Worm (Caenorhabditis elegans) whole organism, mixed stage, embryonic: ENCODE measurements around the gene kvs-4.
"Not testable (repeated sequence)": the region's sequence is repeated elsewhere in the genome, so short reads cannot be mapped to it uniquely, and the experiment has no call there.

ENCODE experiments used
- M03D4.4 ChIP-seq: sonication (generic microtip); optimal IDR thresholded peaks from 2 replicates; lab custom pipeline; 2017; ENCODE audit warnings: mild to moderate bottlenecking, missing genetic modification characterization, missing compliant biosample characterization
- bed-3 ChIP-seq: fragments of 200-800 bp; sonication (Bioruptor generic); optimal IDR thresholded peaks from 3 replicates; lab custom pipeline; 2018; ENCODE audit warnings: mild to moderate bottlenecking, missing genetic modification characterization, moderate library complexity, missing compliant biosample characterization
- blmp-1 ChIP-seq: fragments of 150-350 bp; optimal IDR thresholded peaks from 2 replicates; lab custom pipeline; 2014; ENCODE audit warnings: missing biosample characterization, missing genetic modification characterization
- ceh-43 ChIP-seq: fragments of 200-800 bp; sonication (Bioruptor generic); optimal IDR thresholded peaks from 2 replicates; lab custom pipeline; 2018; ENCODE audit warnings: mild to moderate bottlenecking, missing genetic modification characterization, moderate library complexity, missing compliant biosample characterization
- ceh-83 ChIP-seq: fragments of 200-800 bp; sonication (Bioruptor generic); optimal IDR thresholded peaks from 2 replicates; lab custom pipeline; 2018; ENCODE audit warnings: mild to moderate bottlenecking, missing genetic modification characterization, missing compliant biosample characterization
- ces-1 ChIP-seq: fragments of 150-350 bp; optimal IDR thresholded peaks from 2 replicates; lab custom pipeline; 2014; ENCODE audit warnings: missing biosample characterization, missing genetic modification reagents, missing genetic modification characterization
- cnd-1 ChIP-seq: fragments of 200-800 bp; sonication (Bioruptor generic); optimal IDR thresholded peaks from 2 replicates; lab custom pipeline; 2018; ENCODE audit warnings: mild to moderate bottlenecking, missing genetic modification characterization, missing compliant biosample characterization
- drap-1 ChIP-seq: fragments of 200-800 bp; sonication (Bioruptor generic); optimal IDR thresholded peaks from 3 replicates; lab custom pipeline; 2018; ENCODE audit warnings: mild to moderate bottlenecking, missing genetic modification characterization, missing compliant biosample characterization
- elt-1 ChIP-seq: sonication (generic microtip); optimal IDR thresholded peaks from 2 replicates; lab custom pipeline; 2017; ENCODE audit warnings: missing genetic modification characterization, mild to moderate bottlenecking, missing compliant biosample characterization, antibody characterized with exemption, moderate library complexity, borderline replicate concordance; ENCODE audit not compliant: insufficient read depth
- flh-1 ChIP-seq: fragments of 200-800 bp; sonication (Bioruptor generic); optimal IDR thresholded peaks from 2 replicates; lab custom pipeline; 2018; ENCODE audit warnings: mild to moderate bottlenecking, missing genetic modification characterization, moderate library complexity, missing compliant biosample characterization
- hlh-1 ChIP-seq: fragments of 150-350 bp; optimal IDR thresholded peaks from 2 replicates; lab custom pipeline; 2014; ENCODE audit warnings: missing biosample characterization, missing genetic modification reagents, missing genetic modification characterization
- lin-13 ChIP-seq: fragments of 150-350 bp; optimal IDR thresholded peaks from 2 replicates; lab custom pipeline; 2014; ENCODE audit warnings: missing biosample characterization, missing genetic modification characterization
- lin-32 ChIP-seq: fragments of 200-800 bp; sonication (Bioruptor generic); optimal IDR thresholded peaks from 2 replicates; lab custom pipeline; 2018; ENCODE audit warnings: mild to moderate bottlenecking, missing genetic modification characterization, missing compliant biosample characterization
- mab-5 ChIP-seq: fragments of 150-350 bp; optimal IDR thresholded peaks from 2 replicates; lab custom pipeline; 2014; ENCODE audit warnings: missing biosample characterization, missing genetic modification characterization
- mep-1 ChIP-seq: fragments of 150-350 bp; optimal IDR thresholded peaks from 2 replicates; lab custom pipeline; 2017; ENCODE audit warnings: missing biosample characterization, missing genetic modification reagents, missing genetic modification characterization, inconsistent platforms
- mls-2 ChIP-seq: sonication (generic microtip); optimal IDR thresholded peaks from 2 replicates; lab custom pipeline; 2016; ENCODE audit warnings: mild to moderate bottlenecking, missing genetic modification characterization, moderate library complexity, missing compliant biosample characterization
- nhr-12 ChIP-seq: fragments of 150-350 bp; optimal IDR thresholded peaks from 2 replicates; lab custom pipeline; 2014; ENCODE audit warnings: missing biosample characterization, missing genetic modification characterization
- nhr-2 ChIP-seq: fragments of 150-350 bp; optimal IDR thresholded peaks from 2 replicates; lab custom pipeline; 2014; ENCODE audit warnings: missing biosample characterization, missing genetic modification characterization
- nhr-28 ChIP-seq: fragments of 150-350 bp; optimal IDR thresholded peaks from 2 replicates; lab custom pipeline; 2014; ENCODE audit warnings: missing biosample characterization, missing genetic modification characterization
- pha-4 ChIP-seq: fragments of 150-350 bp; optimal IDR thresholded peaks from 2 replicates; lab custom pipeline; 2018; ENCODE audit warnings: missing biosample characterization, missing genetic modification reagents, missing genetic modification characterization
- sem-2 ChIP-seq: fragments of 200-800 bp; sonication (Bioruptor generic); optimal IDR thresholded peaks from 2 replicates; lab custom pipeline; 2018; ENCODE audit warnings: mild to moderate bottlenecking, missing genetic modification characterization, missing compliant biosample characterization
- snpc-4 ChIP-seq: fragments of 150-350 bp; optimal IDR thresholded peaks from 2 replicates; lab custom pipeline; 2014; ENCODE audit warnings: missing biosample characterization, missing genetic modification characterization
- sptf-1 ChIP-seq: sonication (generic microtip); optimal IDR thresholded peaks from 2 replicates; lab custom pipeline; 2017; ENCODE audit warnings: mild to moderate bottlenecking, missing genetic modification characterization, moderate library complexity, missing compliant biosample characterization
- tbx-8 ChIP-seq: fragments of 200-800 bp; sonication (Bioruptor generic); optimal IDR thresholded peaks from 2 replicates; lab custom pipeline; 2018; ENCODE audit warnings: mild to moderate bottlenecking, missing genetic modification characterization, moderate library complexity, missing compliant biosample characterization
- unc-39 ChIP-seq: fragments of 150-350 bp; optimal IDR thresholded peaks from 2 replicates; lab custom pipeline; 2014; ENCODE audit warnings: missing biosample characterization, missing genetic modification characterization
- unc-62 ChIP-seq: fragments of 150-350 bp; optimal IDR thresholded peaks from 2 replicates; lab custom pipeline; 2014; ENCODE audit warnings: missing biosample characterization, missing genetic modification reagents, missing genetic modification characterization
- zip-8 ChIP-seq: fragments of 150-350 bp; optimal IDR thresholded peaks from 2 replicates; lab custom pipeline; 2014; ENCODE audit warnings: missing biosample characterization, missing genetic modification characterization
- ztf-11 ChIP-seq: fragments of 150-350 bp; optimal IDR thresholded peaks from 2 replicates; lab custom pipeline; 2014; ENCODE audit warnings: missing biosample characterization, missing genetic modification characterization

Gene kvs-4

DNA sequence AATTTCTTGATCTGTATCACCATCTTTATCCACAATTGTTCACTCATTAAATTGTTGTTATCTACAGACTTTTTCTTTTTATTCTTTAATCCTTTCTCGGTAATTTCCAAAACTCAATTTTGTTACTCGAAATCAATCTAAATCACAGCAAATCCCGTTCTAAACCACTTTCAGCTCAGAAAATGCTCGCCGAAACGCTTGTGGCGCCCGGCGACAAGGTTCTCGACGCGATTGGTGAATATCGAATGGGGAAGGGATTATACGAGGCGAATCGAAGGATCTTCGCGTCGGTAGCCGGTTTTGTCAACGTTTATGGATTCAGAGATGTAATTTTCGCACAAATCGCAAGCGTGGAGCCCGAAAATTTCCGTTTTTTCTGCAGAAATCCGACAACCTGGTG, 3.5 kb upstream of the kvs-4 start, which contains the start of gene exos-1:
exos-1 (plus strand) TSS at position 175 of the 400 bp plus-strand sequence.
- TF ChIP-seq lin-13 (tag; lab: Kevin White, UChicago), result no peak
- no peak for TF ChIP-seq mab-5
- no peak for TF ChIP-seq snpc-4 (tag; lab: Kevin White, UChicago)
- TF ChIP-seq cnd-1 (tag; lab: Kevin White, UChicago), result no peak
- TF ChIP-seq ztf-11 (tag; lab: Kevin White, UChicago), result no peak
- no peak for TF ChIP-seq unc-39
- TF ChIP-seq bed-3 (GFP tag; lab: Kevin White, UChicago), result no peak
- TF ChIP-seq nhr-2, result no peak
- TF ChIP-seq sem-2 (GFP tag; lab: Kevin White, UChicago), result no peak
- TF ChIP-seq mep-1 (tag; lab: Kevin White, UChicago), result no peak
- no peak for TF ChIP-seq ceh-43
- TF ChIP-seq nhr-28 (tag; lab: Kevin White, UChicago), result no peak
- no peak for TF ChIP-seq M03D4.4 (tag; lab: Kevin White, UChicago)
- TF ChIP-seq tbx-8 (GFP tag; lab: Kevin White, UChicago), result no peak
- TF ChIP-seq nhr-12, result no peak
- no peak for TF ChIP-seq pha-4 (tag; lab: Kevin White, UChicago)
- TF ChIP-seq ceh-83 (GFP tag; lab: Kevin White, UChicago), result no peak

DNA sequence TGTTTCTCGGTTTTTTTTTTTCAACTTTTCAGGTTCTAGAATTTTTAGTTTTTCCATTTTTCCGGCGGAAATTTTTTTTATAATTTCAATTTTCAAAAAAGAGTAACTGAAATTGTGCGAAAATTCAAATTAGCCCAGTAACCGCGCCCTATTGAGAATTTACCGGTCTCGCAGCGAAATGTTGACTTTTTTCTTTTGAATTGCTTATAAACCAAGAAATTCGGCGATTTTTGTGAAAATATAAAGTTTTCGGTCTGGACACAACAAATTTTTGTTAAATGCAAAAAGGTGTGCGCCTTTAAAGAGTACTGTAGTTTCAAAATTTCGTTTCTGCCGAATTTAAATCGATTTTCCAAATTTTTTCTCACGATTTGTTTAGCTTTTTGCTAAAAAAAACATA, 1.8 kb upstream of the kvs-4 start:
- TF ChIP-seq sem-2 (GFP tag; lab: Kevin White, UChicago) (no peak), nhr-28 (tag; lab: Kevin White, UChicago) (no peak), snpc-4 (tag; lab: Kevin White, UChicago) (no peak), sptf-1 (tag; lab: Kevin White, UChicago) (no peak), flh-1 (no peak), M03D4.4 (tag; lab: Kevin White, UChicago) (no peak), blmp-1 (tag; lab: Kevin White, UChicago) (no peak), zip-8 (tag; lab: Kevin White, UChicago) (no peak), lin-13 (tag; lab: Kevin White, UChicago) (no peak), unc-39 (no peak), mls-2 (tag; lab: Kevin White, UChicago) (no peak), drap-1 (GFP tag; lab: Kevin White, UChicago) (no peak)

DNA sequence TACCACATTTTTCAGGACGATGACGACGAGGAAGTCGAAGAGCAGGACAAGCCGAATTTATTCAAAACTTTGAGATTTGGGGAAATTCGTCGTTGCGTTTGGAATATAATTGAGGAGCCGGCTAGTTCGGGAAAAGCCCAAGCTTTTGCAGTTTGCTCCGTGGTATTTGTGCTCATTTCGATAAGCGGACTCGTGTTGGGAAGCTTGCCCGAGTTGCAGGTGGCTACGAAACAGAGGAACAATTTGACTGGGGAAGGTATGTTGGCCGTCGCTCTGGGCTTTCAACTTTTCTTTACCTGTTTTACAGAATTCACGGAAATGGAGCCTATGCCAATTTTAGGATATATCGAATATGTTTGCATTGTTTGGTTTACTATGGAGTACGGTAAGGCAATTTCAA, 9.9 kb downstream of the kvs-4 start:
- TF ChIP-seq elt-1 (tag; lab: Kevin White, UChicago) (no peak), unc-62 (GFP tag; lab: Kevin White, UChicago) (no peak), ceh-43 (no peak), zip-8 (tag; lab: Kevin White, UChicago) (no peak), ceh-83 (GFP tag; lab: Kevin White, UChicago) (peak; percentile 11), hlh-1 (no peak)
- TF ChIP-seq, all 35 proteins: peak for 1

DNA sequence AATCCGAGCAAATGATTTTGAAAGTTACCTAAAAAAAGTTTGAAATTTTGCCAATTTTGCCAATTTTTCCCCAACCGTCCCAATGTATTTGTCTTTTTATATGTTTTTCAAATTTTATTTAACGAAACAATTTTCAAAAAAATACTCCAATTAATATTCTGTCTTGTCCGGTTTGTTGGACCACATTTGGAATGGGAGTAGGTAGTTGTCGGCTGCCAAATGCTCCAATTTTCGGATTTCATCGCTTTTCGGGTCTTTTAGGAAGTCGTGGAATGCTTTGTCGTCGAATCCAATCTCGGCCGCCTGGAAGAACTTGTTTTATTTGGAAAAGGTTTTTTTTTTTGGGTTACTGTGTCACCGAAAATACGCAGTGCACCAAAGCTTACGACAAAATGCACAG, 12.8 kb downstream of the kvs-4 start:
- TF ChIP-seq unc-39, result no peak

DNA sequence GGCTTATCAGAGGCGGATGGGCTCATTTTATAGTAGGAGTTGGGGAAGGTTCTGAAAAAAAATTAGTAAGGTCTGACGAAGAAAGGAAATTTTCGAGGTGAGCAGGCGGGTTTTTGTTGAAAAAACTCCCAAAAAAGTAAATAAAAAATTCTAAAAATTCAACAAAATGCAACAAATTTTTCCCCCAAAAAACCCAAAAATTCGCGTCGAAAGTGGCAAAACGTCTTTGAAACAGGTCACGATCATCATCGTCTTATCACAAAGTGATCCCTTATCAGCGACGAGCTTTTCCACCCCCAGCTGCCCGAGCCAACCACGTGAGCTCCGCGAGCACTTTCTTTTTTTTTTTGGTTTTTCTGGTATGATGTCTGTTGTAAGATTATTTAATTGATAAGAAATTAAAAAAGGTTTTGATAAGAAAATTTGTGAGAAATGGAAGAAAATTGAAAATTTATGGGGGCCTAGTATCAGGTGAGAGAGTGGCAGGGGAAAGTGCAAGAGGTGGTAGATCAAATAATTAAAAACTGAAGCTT, 14.2 kb downstream of the kvs-4 start, which contains the start of gene Y48A6B.7:
Y48A6B.7 (minus strand) TSS at position 51 of the 533 bp plus-strand sequence.
- TF ChIP-seq ceh-83 (GFP tag; lab: Kevin White, UChicago), result no peak
- no peak for TF ChIP-seq M03D4.4 (tag; lab: Kevin White, UChicago)

DNA sequence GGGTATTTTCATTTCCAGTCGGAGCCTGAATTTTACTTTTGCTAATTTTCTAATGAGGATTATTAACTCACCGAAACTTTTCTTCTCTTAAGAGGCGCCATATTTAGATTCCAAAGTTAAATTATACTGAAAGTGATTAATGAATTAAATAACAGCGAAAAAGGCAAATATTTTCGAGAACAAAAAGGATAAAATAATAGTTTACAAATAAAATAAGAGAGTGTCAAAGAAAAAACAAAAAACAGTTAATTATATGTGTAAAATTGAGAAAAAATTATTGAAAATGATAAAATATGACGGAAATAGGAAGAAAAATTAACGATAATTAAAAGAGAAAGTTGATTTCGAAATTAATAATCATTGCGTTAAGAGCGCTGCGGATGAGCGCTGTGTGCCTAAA, 17.0 kb downstream of the kvs-4 start, which contains the start of gene Y48A6B.8:
Y48A6B.8 (minus strand) TSS at position 101 of the 400 bp plus-strand sequence.
- TF ChIP-seq ces-1 (GFP tag; lab: Kevin White, UChicago); cnd-1 (tag; lab: Kevin White, UChicago); elt-1 (tag; lab: Kevin White, UChicago): not testable (repeated sequence)

DNA sequence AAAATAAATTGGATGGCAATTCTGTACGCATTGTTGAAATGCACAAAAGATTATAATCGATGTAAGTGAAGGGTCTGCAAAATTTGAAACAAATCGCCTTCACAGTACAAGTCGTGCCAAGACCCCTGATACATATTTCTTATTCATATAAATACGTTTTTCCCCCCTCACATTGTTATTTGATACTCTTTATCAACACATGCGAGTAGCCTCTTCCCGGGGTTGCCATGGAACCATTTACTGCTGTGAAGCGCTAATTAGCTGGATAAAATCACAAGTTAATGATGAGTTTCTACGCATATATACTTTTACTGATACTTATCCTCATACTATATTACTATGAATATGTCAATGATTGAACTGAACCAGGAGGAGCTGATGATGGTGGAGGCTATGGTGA, 18.9 kb downstream of the kvs-4 start, which contains the start of gene Y48A6B.14:
Y48A6B.14 (plus strand) TSS at position 301 of the 400 bp plus-strand sequence.
- TF ChIP-seq lin-32 (GFP tag; lab: Kevin White, UChicago), result no peak
- TF ChIP-seq unc-62 (GFP tag; lab: Kevin White, UChicago), result no peak
- TF ChIP-seq nhr-12, result no peak
